Worm (Caenorhabditis elegans) whole organism, early embryonic: ENCODE measurements around the gene math-49.
"Not testable (repeated sequence)": the region's sequence is repeated elsewhere in the genome, so short reads cannot be mapped to it uniquely, and the experiment has no call there.

Source experiments
- B0310.2 ChIP-seq: sonication (generic microtip); optimal IDR thresholded peaks from 2 replicates; lab custom pipeline; 2016; ENCODE audit warnings: mild to moderate bottlenecking, missing genetic modification characterization, missing compliant biosample characterization
- F13C5.2 ChIP-seq: sonication (generic microtip); optimal IDR thresholded peaks from 2 replicates; lab custom pipeline; 2017; ENCODE audit warnings: mild to moderate bottlenecking, missing genetic modification characterization, inconsistent platforms, missing compliant biosample characterization
- aly-1 ChIP-seq: sonication (generic microtip); optimal IDR thresholded peaks from 2 replicates; lab custom pipeline; 2016; ENCODE audit warnings: missing genetic modification characterization, missing compliant biosample characterization
- ama-1 ChIP-seq: fragments of 150-350 bp; optimal IDR thresholded peaks from 2 replicates; lab custom pipeline; 2014
- ceh-13 ChIP-seq: fragments of 200-800 bp; sonication (Bioruptor generic); optimal IDR thresholded peaks from 2 replicates; lab custom pipeline; 2018; ENCODE audit warnings: mild to moderate bottlenecking, missing genetic modification characterization, missing compliant biosample characterization
- ceh-36 ChIP-seq: sonication (generic microtip); optimal IDR thresholded peaks from 2 replicates; lab custom pipeline; 2016; ENCODE audit warnings: missing genetic modification characterization, inconsistent platforms, missing compliant biosample characterization
- ets-7 ChIP-seq: sonication (generic microtip); optimal IDR thresholded peaks from 2 replicates; lab custom pipeline; 2016; ENCODE audit warnings: missing genotype, missing genetic modification characterization, missing compliant biosample characterization
- flt-1 ChIP-seq: fragments of 200-800 bp; sonication (Bioruptor generic); IDR thresholded peaks from 2 replicates; pipeline ENCODE4 v1.3.6; 2022; ENCODE audit warnings: missing genetic modification characterization, missing compliant biosample characterization
- hmbx-1 ChIP-seq: sonication (generic microtip); optimal IDR thresholded peaks from 2 replicates; lab custom pipeline; 2016; ENCODE audit warnings: mild to moderate bottlenecking, missing genetic modification characterization, missing compliant biosample characterization
- hmg-4 ChIP-seq: fragments of 200-800 bp; sonication (Bioruptor generic); optimal IDR thresholded peaks from 2 replicates; lab custom pipeline; 2018; ENCODE audit warnings: mild to moderate bottlenecking, missing genetic modification characterization, missing compliant biosample characterization
- hnd-1 ChIP-seq: sonication (generic microtip); optimal IDR thresholded peaks from 2 replicates; lab custom pipeline; 2016; ENCODE audit warnings: missing genetic modification characterization, missing compliant biosample characterization
- pes-1 ChIP-seq: fragments of 200-800 bp; sonication (Bioruptor generic); IDR thresholded peaks from 2 replicates; pipeline ENCODE4 v1.3.6; 2022; ENCODE audit warnings: missing genetic modification reagents, missing genetic modification characterization, missing compliant biosample characterization
- scrt-1 ChIP-seq: fragments of 200-800 bp; sonication (Bioruptor generic); IDR thresholded peaks from 2 replicates; pipeline ENCODE4 v1.3.6; 2022; ENCODE audit warnings: missing genetic modification characterization, missing compliant biosample characterization
- sea-1 ChIP-seq: fragments of 200-800 bp; sonication (Bioruptor generic); conservative IDR thresholded peaks from 2 replicates; pipeline ENCODE4 v1.3.6; 2022; ENCODE audit warnings: missing genetic modification characterization, missing compliant biosample characterization
- tbx-11 ChIP-seq: fragments of 200-800 bp; sonication (Bioruptor generic); IDR thresholded peaks from 2 replicates; pipeline ENCODE4 v1.3.6; 2022; ENCODE audit warnings: missing genetic modification characterization, missing compliant biosample characterization
- tbx-37 ChIP-seq: fragments of 200-800 bp; sonication (Bioruptor generic); conservative IDR thresholded peaks from 2 replicates; pipeline ENCODE4 v1.3.6; 2022; ENCODE audit warnings: missing genetic modification reagents, missing genetic modification characterization, missing compliant biosample characterization
- tra-4 ChIP-seq: sonication (generic microtip); optimal IDR thresholded peaks from 2 replicates; lab custom pipeline; 2017; ENCODE audit warnings: missing genetic modification characterization, missing compliant biosample characterization

The math-49 gene

ce11 chrII:1949119-1949518 lies 6.3 kb downstream of the math-49 start:
- no peak for TF ChIP-seq tbx-11 (GFP tag; lab: Robert Waterston, UW)
- TF ChIP-seq tbx-37 (GFP tag; lab: Robert Waterston, UW), result no peak
- no peak for TF ChIP-seq F13C5.2
- no peak for TF ChIP-seq sea-1 (GFP tag; lab: Robert Waterston, UW)
- no peak for TF ChIP-seq ets-7 (tag; lab: Kevin White, UChicago)
- TF ChIP-seq scrt-1, result no peak
- TF ChIP-seq ceh-13 (GFP tag; lab: Kevin White, UChicago), result no peak
- TF ChIP-seq pes-1, result no peak
- TF ChIP-seq ama-1 (lab: Kevin White, UChicago), result no peak
- TF ChIP-seq hmbx-1 (tag; lab: Kevin White, UChicago), result no peak
- TF ChIP-seq hnd-1 (tag; lab: Kevin White, UChicago), result no peak
- no peak for TF ChIP-seq aly-1
- no peak for TF ChIP-seq hmg-4 (GFP tag; lab: Kevin White, UChicago)
- TF ChIP-seq ceh-36 (tag; lab: Kevin White, UChicago), result no peak
- no peak for TF ChIP-seq B0310.2 (tag; lab: Kevin White, UChicago)
- no peak for TF ChIP-seq tra-4 (tag; lab: Kevin White, UChicago)
- no peak for TF ChIP-seq flt-1 (GFP tag; lab: Robert Waterston, UW)

ce11 chrII:1948393-1948792 lies 7.1 kb downstream of the math-49 start, which contains the start of gene ZK250.2:
Gene ZK250.2, plus strand, starts transcription at chrII:1948693.
- not testable (repeated sequence) for TF ChIP-seq tbx-11 (GFP tag; lab: Robert Waterston, UW); scrt-1; aly-1

ce11 chrII:1946427-1946826 lies 9.0 kb downstream of the math-49 start, which contains the start of gene math-48:
Gene math-48, minus strand, starts transcription at chrII:1946527.
- TF ChIP-seq tbx-37 (GFP tag; lab: Robert Waterston, UW), result no peak
- TF ChIP-seq sea-1 (GFP tag; lab: Robert Waterston, UW), result no peak
- no peak for TF ChIP-seq flt-1 (GFP tag; lab: Robert Waterston, UW)
- TF ChIP-seq hnd-1 (tag; lab: Kevin White, UChicago), result no peak
- TF ChIP-seq ceh-13 (GFP tag; lab: Kevin White, UChicago), result no peak
- TF ChIP-seq F13C5.2, result no peak
- no peak for TF ChIP-seq tbx-11 (GFP tag; lab: Robert Waterston, UW)
- no peak for TF ChIP-seq scrt-1
- TF ChIP-seq B0310.2 (tag; lab: Kevin White, UChicago), result no peak
- no peak for TF ChIP-seq hmg-4 (GFP tag; lab: Kevin White, UChicago)
- no peak for TF ChIP-seq tra-4 (tag; lab: Kevin White, UChicago)
- TF ChIP-seq ama-1 (lab: Kevin White, UChicago), result no peak
- TF ChIP-seq ceh-36 (tag; lab: Kevin White, UChicago), result no peak
- TF ChIP-seq pes-1, result no peak
- no peak for TF ChIP-seq hmbx-1 (tag; lab: Kevin White, UChicago)
- no peak for TF ChIP-seq aly-1
- no peak for TF ChIP-seq ets-7 (tag; lab: Kevin White, UChicago)

ce11 chrII:1945093-1945492 lies 10.4 kb downstream of the math-49 start, which contains the start of gene ZK250.14:
Gene ZK250.14, minus strand, starts transcription at chrII:1945193.
- no peak for TF ChIP-seq hnd-1 (tag; lab: Kevin White, UChicago)
- TF ChIP-seq sea-1 (GFP tag; lab: Robert Waterston, UW), result no peak
- TF ChIP-seq flt-1 (GFP tag; lab: Robert Waterston, UW), result no peak
- no peak for TF ChIP-seq F13C5.2
- TF ChIP-seq tra-4 (tag; lab: Kevin White, UChicago), result no peak
- TF ChIP-seq tbx-37 (GFP tag; lab: Robert Waterston, UW), result no peak
- no peak for TF ChIP-seq ets-7 (tag; lab: Kevin White, UChicago)
- TF ChIP-seq scrt-1, result no peak
- TF ChIP-seq hmg-4 (GFP tag; lab: Kevin White, UChicago), result no peak
- no peak for TF ChIP-seq ceh-36 (tag; lab: Kevin White, UChicago)
- no peak for TF ChIP-seq pes-1
- TF ChIP-seq ama-1 (lab: Kevin White, UChicago), result no peak
- no peak for TF ChIP-seq ceh-13 (GFP tag; lab: Kevin White, UChicago)
- TF ChIP-seq aly-1, result no peak
- TF ChIP-seq B0310.2 (tag; lab: Kevin White, UChicago), result no peak
- TF ChIP-seq tbx-11 (GFP tag; lab: Robert Waterston, UW), result no peak
- no peak for TF ChIP-seq hmbx-1 (tag; lab: Kevin White, UChicago)

ce11 chrII:1939652-1940051 lies 15.8 kb downstream of the math-49 start, which contains the start of gene ZK250.13:
Gene ZK250.13, minus strand, starts transcription at chrII:1939752.
- TF ChIP-seq scrt-1 (no peak), hnd-1 (tag; lab: Kevin White, UChicago) (no peak), hmg-4 (GFP tag; lab: Kevin White, UChicago) (no peak), flt-1 (GFP tag; lab: Robert Waterston, UW) (no peak), ama-1 (lab: Kevin White, UChicago) (no peak), ets-7 (tag; lab: Kevin White, UChicago) (no peak), ceh-13 (GFP tag; lab: Kevin White, UChicago) (no peak), sea-1 (GFP tag; lab: Robert Waterston, UW) (no peak), aly-1 (no peak), ceh-36 (tag; lab: Kevin White, UChicago) (no peak), F13C5.2 (no peak), tbx-37 (GFP tag; lab: Robert Waterston, UW) (no peak), tra-4 (tag; lab: Kevin White, UChicago) (no peak), B0310.2 (tag; lab: Kevin White, UChicago) (no peak), pes-1 (no peak), hmbx-1 (tag; lab: Kevin White, UChicago) (no peak)

ce11 chrII:1928578-1928977 lies 26.9 kb downstream of the math-49 start:
- TF ChIP-seq tbx-11 (GFP tag; lab: Robert Waterston, UW) (no peak), tbx-37 (GFP tag; lab: Robert Waterston, UW) (no peak), hmg-4 (GFP tag; lab: Kevin White, UChicago) (no peak), B0310.2 (tag; lab: Kevin White, UChicago) (no peak)

ce11 chrII:1926162-1926561 lies 29.3 kb downstream of the math-49 start, which contains the start of gene F52C6.2:
Gene F52C6.2, plus strand, starts transcription at chrII:1926462.
- TF ChIP-seq flt-1 (GFP tag; lab: Robert Waterston, UW), result no peak
- TF ChIP-seq tra-4 (tag; lab: Kevin White, UChicago), result no peak
- no peak for TF ChIP-seq aly-1
